Fruit fly (Drosophila melanogaster) whole organism, pupa: ENCODE results near the gene CG34436.

ENCODE experiments used
- CG13204 ChIP-seq: fragments of 200-800 bp; sonication (Bioruptor generic); optimal IDR thresholded peaks from 2 replicates; lab custom pipeline; 2018; ENCODE audit warnings: missing biosample characterization, mild to moderate bottlenecking, missing genetic modification characterization, moderate library complexity
- CG14655 ChIP-seq: fragments of 200-800 bp; sonication (Bioruptor generic); optimal IDR thresholded peaks from 3 replicates; lab custom pipeline; 2017; ENCODE audit warnings: mild to moderate bottlenecking, missing biosample characterization, missing genetic modification reagents, missing genetic modification characterization
- CG17806 ChIP-seq: fragments of 200-800 bp; sonication (Bioruptor generic); optimal IDR thresholded peaks from 2 replicates; lab custom pipeline; 2018; ENCODE audit warnings: missing biosample characterization, mild to moderate bottlenecking, missing genetic modification characterization, moderate library complexity
- CG34367 ChIP-seq: fragments of 200-800 bp; sonication (Bioruptor generic); optimal IDR thresholded peaks from 2 replicates; lab custom pipeline; 2018; ENCODE audit warnings: missing biosample characterization, mild to moderate bottlenecking, missing genetic modification characterization
- CG8301 ChIP-seq: fragments of 200-800 bp; sonication (Bioruptor generic); optimal IDR thresholded peaks from 2 replicates; lab custom pipeline; 2018; ENCODE audit warnings: missing biosample characterization, mild to moderate bottlenecking, missing genetic modification characterization
- D1 ChIP-seq: fragments of 200-800 bp; sonication (Bioruptor generic); optimal IDR thresholded peaks from 2 replicates; lab custom pipeline; 2018; ENCODE audit warnings: missing biosample characterization, mild to moderate bottlenecking, missing genetic modification characterization, moderate library complexity
- EcR ChIP-seq: fragments of 200-800 bp; sonication (Bioruptor generic); optimal IDR thresholded peaks from 3 replicates; lab custom pipeline; 2019; ENCODE audit warnings: missing biosample characterization, missing genetic modification characterization, mild to moderate bottlenecking, moderate library complexity, missing genetic modification reagents
- Ets98B ChIP-seq: fragments of 200-800 bp; sonication (Bioruptor generic); IDR thresholded peaks from 2 replicates; pipeline ENCODE4 v1.3.6; 2022; ENCODE audit warnings: missing biosample characterization, missing genetic modification characterization
- Pif1B ChIP-seq: fragments of 200-800 bp; sonication (Bioruptor generic); optimal IDR thresholded peaks from 3 replicates; lab custom pipeline; 2016; ENCODE audit warnings: missing biosample characterization, missing genetic modification characterization
- Snoo ChIP-seq: fragments of 200-800 bp; sonication (Bioruptor generic); optimal IDR thresholded peaks from 3 replicates; lab custom pipeline; 2017; ENCODE audit warnings: missing biosample characterization, mild to moderate bottlenecking, missing genetic modification characterization, inconsistent platforms
- gl ChIP-seq: fragments of 200-800 bp; sonication (Bioruptor generic); optimal IDR thresholded peaks from 2 replicates; lab custom pipeline; 2018; ENCODE audit warnings: missing biosample characterization, mild to moderate bottlenecking, missing genetic modification characterization
- rn ChIP-seq: fragments of 200-800 bp; sonication (Bioruptor generic); IDR thresholded peaks from 2 replicates; pipeline ENCODE4 v1.3.6; 2022; ENCODE audit warnings: missing biosample characterization, missing genetic modification characterization

DNA sequence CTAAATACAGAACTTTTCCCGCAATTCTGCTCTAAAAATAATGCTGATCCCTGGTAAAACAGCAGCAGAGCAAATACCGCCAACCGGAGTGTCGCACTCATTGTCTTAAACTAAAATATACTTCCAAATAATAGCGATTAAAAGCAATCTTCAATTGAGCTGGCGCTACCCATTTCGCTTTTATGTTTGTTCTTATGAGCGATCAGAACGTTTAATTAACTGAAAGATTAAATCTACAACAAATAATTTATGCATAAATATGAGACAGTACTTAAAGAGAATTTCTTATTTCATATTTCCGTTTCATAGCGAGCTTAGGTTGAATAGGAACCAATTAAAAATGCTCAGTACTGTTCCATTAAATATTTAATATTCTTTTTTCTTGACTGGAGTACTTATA, 18.9 kb upstream of the CG34436 start, which contains the start of gene CG43125:
- TF ChIP-seq CG8301 (no peak), Ets98B (GFP tag; lab: Robert Waterston, UW) (no peak), CG14655 (GFP tag; lab: Kevin White, UChicago) (no peak), D1 (tag; lab: Kevin White, UChicago) (no peak), CG34367 (tag; lab: Kevin White, UChicago) (no peak), rn (GFP tag; lab: Robert Waterston, UW) (no peak), EcR (no peak), Pif1B (GFP tag; lab: Kevin White, UChicago) (no peak), CG13204 (no peak), gl (tag; lab: Kevin White, UChicago) (no peak), Snoo (no peak), CG17806 (tag; lab: Kevin White, UChicago) (no peak)
